Fruit fly (Drosophila melanogaster) whole organism: Measurements from ENCODE around the gene Gr10a.

Experiments
- CG8478 ChIP-seq: fragments of >200 bp; optimal IDR thresholded peaks from 2 replicates; lab custom pipeline; 2018; ENCODE audit warnings: inconsistent platforms
- Dll ChIP-seq: fragments of >200 bp; optimal IDR thresholded peaks from 2 replicates; lab custom pipeline; 2017
- EcR ChIP-seq, 2 experiments: fragments of >200 bp; optimal IDR thresholded peaks; 2 replicates each; lab custom pipeline; 2017; ENCODE audit warnings: missing biosample characterization in 2 of 2, missing genetic modification characterization in 2 of 2, missing genetic modification reagents in 2 of 2
- pan ChIP-seq: fragments of >200 bp; optimal IDR thresholded peaks from 2 replicates; lab custom pipeline; 2017
- psq ChIP-seq: fragments of >200 bp; optimal IDR thresholded peaks from 2 replicates; lab custom pipeline; 2017
- usp ChIP-seq: fragments of >200 bp; optimal IDR thresholded peaks from 2 replicates; lab custom pipeline; 2017; ENCODE audit warnings: missing biosample characterization, missing genetic modification characterization, mixed read lengths

Gene Gr10a

dm6 chrX:11417322-11417721 lies at the start of gene Gr10a, which contains the start of gene Or10a:
TSS of gene Gr10a (minus strand) at chrX:11417422.
TSS of gene Or10a (minus strand) at chrX:11417422.
- no peak for TF ChIP-seq CG8478 (lab: Kevin White, UChicago)
- no peak for TF ChIP-seq psq (lab: Kevin White, UChicago)
- no peak for TF ChIP-seq pan (lab: Kevin White, UChicago)
- TF ChIP-seq Dll (lab: Kevin White, UChicago) = no peak
- TF ChIP-seq usp (GFP tag; lab: Kevin White, UChicago) = no peak
- TF ChIP-seq EcR (GFP tag; optimal IDR thresholded peaks at IDR 0.05; lab: Kevin White, UChicago) = no peak

dm6 chrX:11466757-11467156 lies 49.5 kb upstream of the Gr10a start:
- TF ChIP-seq usp (GFP tag; lab: Kevin White, UChicago) = no peak
- TF ChIP-seq pan (lab: Kevin White, UChicago) = no peak
- no peak for TF ChIP-seq EcR (GFP tag; optimal IDR thresholded peaks at IDR 0.05; lab: Kevin White, UChicago)
- TF ChIP-seq psq (lab: Kevin White, UChicago) = no peak
- TF ChIP-seq CG8478 (lab: Kevin White, UChicago) = no peak

dm6 chrX:11464047-11464446 lies 46.8 kb upstream of the Gr10a start:
- TF ChIP-seq CG8478 (lab: Kevin White, UChicago) (no peak), psq (lab: Kevin White, UChicago) (no peak), pan (lab: Kevin White, UChicago) (no peak), usp (GFP tag; lab: Kevin White, UChicago) (no peak), EcR (GFP tag; optimal IDR thresholded peaks at IDR 0.05; lab: Kevin White, UChicago) (no peak), Dll (lab: Kevin White, UChicago) (no peak)

dm6 chrX:11458912-11459836 lies 42.0 kb upstream of the Gr10a start, which contains the start of gene CG43155:
TSS of gene CG43155 (plus strand) at chrX:11459786.
- TF ChIP-seq psq (lab: Kevin White, UChicago) (no peak), usp (GFP tag; lab: Kevin White, UChicago) (no peak), Dll (lab: Kevin White, UChicago) (no peak), pan (lab: Kevin White, UChicago) (no peak), CG8478 (lab: Kevin White, UChicago) (no peak), EcR (GFP tag; optimal IDR thresholded peaks at IDR 0.05; lab: Kevin White, UChicago) (no peak)

dm6 chrX:11457149-11457548 lies 39.9 kb upstream of the Gr10a start:
- TF ChIP-seq Dll (lab: Kevin White, UChicago) (no peak), psq (lab: Kevin White, UChicago) (no peak), pan (lab: Kevin White, UChicago) (no peak), EcR (GFP tag; optimal IDR thresholded peaks at IDR 0.05; lab: Kevin White, UChicago) (no peak), usp (GFP tag; lab: Kevin White, UChicago) (no peak), CG8478 (lab: Kevin White, UChicago) (no peak)

- TF ChIP-seq usp (GFP tag; lab: Kevin White, UChicago) (no peak), pan (lab: Kevin White, UChicago) (no peak), Dll (lab: Kevin White, UChicago) (no peak), CG8478 (lab: Kevin White, UChicago) (no peak)
These were observed 37.1 kb upstream of the Gr10a start, which contains the start of the genes Evi5 and HP5 for dm6 chrX:11454189-11454882. TSS of gene Evi5 (minus strand) at chrX:11454386. TSS of gene HP5 (plus strand) at chrX:11454786.

dm6 chrX:11453638-11454037 lies 36.4 kb upstream of the Gr10a start:
- TF ChIP-seq usp (GFP tag; lab: Kevin White, UChicago) (no peak), CG8478 (lab: Kevin White, UChicago) (no peak), Dll (lab: Kevin White, UChicago) (no peak), EcR (GFP tag; optimal IDR thresholded peaks at IDR 0.05; lab: Kevin White, UChicago) (no peak), pan (lab: Kevin White, UChicago) (no peak), psq (lab: Kevin White, UChicago) (no peak)

dm6 chrX:11452846-11453391 lies 35.7 kb upstream of the Gr10a start:
- TF ChIP-seq CG8478 (lab: Kevin White, UChicago) (no peak), psq (lab: Kevin White, UChicago) (no peak), usp (GFP tag; lab: Kevin White, UChicago) (no peak), pan (lab: Kevin White, UChicago) (no peak), EcR (GFP tag; optimal IDR thresholded peaks at IDR 0.05; lab: Kevin White, UChicago) (no peak), Dll (lab: Kevin White, UChicago) (no peak)

dm6 chrX:11451630-11452029 lies 34.4 kb upstream of the Gr10a start:
- TF ChIP-seq usp (GFP tag; lab: Kevin White, UChicago) (no peak), Dll (lab: Kevin White, UChicago) (no peak), CG8478 (lab: Kevin White, UChicago) (no peak), EcR (GFP tag; optimal IDR thresholded peaks at IDR 0.05; lab: Kevin White, UChicago) (no peak), pan (lab: Kevin White, UChicago) (no peak), psq (lab: Kevin White, UChicago) (no peak)

- no peak for TF ChIP-seq psq (lab: Kevin White, UChicago)
- no peak for TF ChIP-seq usp (GFP tag; lab: Kevin White, UChicago)
- TF ChIP-seq EcR (GFP tag; optimal IDR thresholded peaks at IDR 0.05; lab: Kevin White, UChicago) = no peak
- no peak for TF ChIP-seq pan (lab: Kevin White, UChicago)
- no peak for TF ChIP-seq CG8478 (lab: Kevin White, UChicago)
- no peak for TF ChIP-seq Dll (lab: Kevin White, UChicago)
These were observed 33.9 kb upstream of the Gr10a start for dm6 chrX:11451027-11451572.
